Worm (Caenorhabditis elegans): ENCODE results near the gene fbxa-106.

Gene fbxa-106

ce11 chrV:18085150-18085833 lies at the start of gene fbxa-106:
Gene fbxa-106 (minus strand): TSS chrV:18085200.
- TF ChIP-seq nhr-2 (tag; optimal IDR thresholded peaks at IDR 0.05) (no peak), ceh-83 (GFP tag; optimal IDR thresholded peaks at IDR 0.05) (no peak), unc-39 (tag; optimal IDR thresholded peaks at IDR 0.05) (no peak), flh-1 (GFP tag; optimal IDR thresholded peaks at IDR 0.05) (no peak), ztf-11 (tag; optimal IDR thresholded peaks at IDR 0.05) (no peak), elt-1 (tag; optimal IDR thresholded peaks at IDR 0.05; ENCODE audit: borderline replicate concordance, insufficient read depth) (no peak), ces-1 (GFP tag; optimal IDR thresholded peaks at IDR 0.05) (no peak), mab-5 (tag; optimal IDR thresholded peaks at IDR 0.05) (no peak), unc-62 (GFP tag; optimal IDR thresholded peaks at IDR 0.05) (no peak), zip-8 (tag; optimal IDR thresholded peaks at IDR 0.05) (no peak), tbx-8 (GFP tag; optimal IDR thresholded peaks at IDR 0.05) (no peak), hlh-1 (tag; optimal IDR thresholded peaks at IDR 0.05) (no peak), blmp-1 (tag; optimal IDR thresholded peaks at IDR 0.05) (no peak), nhr-12 (tag; optimal IDR thresholded peaks at IDR 0.05) (no peak)

ce11 chrV:18134378-18134777 lies 49.4 kb upstream of the fbxa-106 start, which contains the start of gene Y37H2A.7:
Gene Y37H2A.7 (minus strand): TSS chrV:18134478.
- TF ChIP-seq nhr-12 (tag; optimal IDR thresholded peaks at IDR 0.05): no peak
- TF ChIP-seq lin-13 (tag; optimal IDR thresholded peaks at IDR 0.05): no peak
- no peak for TF ChIP-seq sem-2 (GFP tag; optimal IDR thresholded peaks at IDR 0.05)
- no peak for TF ChIP-seq ham-2 (GFP tag; optimal IDR thresholded peaks at IDR 0.05)
- no peak for TF ChIP-seq tbx-8 (GFP tag; optimal IDR thresholded peaks at IDR 0.05)
- no peak for TF ChIP-seq nhr-2 (tag; optimal IDR thresholded peaks at IDR 0.05)
- no peak for TF ChIP-seq sptf-1 (tag; optimal IDR thresholded peaks at IDR 0.05)
- no peak for TF ChIP-seq ces-1 (GFP tag; optimal IDR thresholded peaks at IDR 0.05)
- TF ChIP-seq nhr-237 (tag; optimal IDR thresholded peaks at IDR 0.05): no peak
- no peak for TF ChIP-seq nhr-28 (tag; optimal IDR thresholded peaks at IDR 0.05)
- TF ChIP-seq pha-4 (tag; optimal IDR thresholded peaks at IDR 0.05): no peak
- no peak for TF ChIP-seq unc-120 (tag; optimal IDR thresholded peaks at IDR 0.05; ENCODE audit: poor library complexity, severe bottlenecking)

- TF ChIP-seq hlh-1 (tag; optimal IDR thresholded peaks at IDR 0.05): no peak
- no peak for TF ChIP-seq unc-120 (tag; optimal IDR thresholded peaks at IDR 0.05; ENCODE audit: poor library complexity, severe bottlenecking)
- no peak for TF ChIP-seq mls-2 (tag; optimal IDR thresholded peaks at IDR 0.05)
- TF ChIP-seq unc-62 (GFP tag; optimal IDR thresholded peaks at IDR 0.05): no peak
- TF ChIP-seq lin-32 (GFP tag; optimal IDR thresholded peaks at IDR 0.05): no peak
- no peak for TF ChIP-seq nhr-76 (tag; optimal IDR thresholded peaks at IDR 0.05)
- TF ChIP-seq M03D4.4 (tag; optimal IDR thresholded peaks at IDR 0.05): no peak
- no peak for TF ChIP-seq ham-2 (GFP tag; optimal IDR thresholded peaks at IDR 0.05)
- no peak for TF ChIP-seq nhr-28 (tag; optimal IDR thresholded peaks at IDR 0.05)
- no peak for TF ChIP-seq ceh-83 (GFP tag; optimal IDR thresholded peaks at IDR 0.05)
- TF ChIP-seq nhr-2 (tag; optimal IDR thresholded peaks at IDR 0.05): no peak
- TF ChIP-seq sem-2 (GFP tag; optimal IDR thresholded peaks at IDR 0.05): no peak
- no peak for TF ChIP-seq lsy-2 (tag; optimal IDR thresholded peaks at IDR 0.05)
- no peak for TF ChIP-seq lin-13 (tag; optimal IDR thresholded peaks at IDR 0.05)
- no peak for TF ChIP-seq pha-4 (tag; optimal IDR thresholded peaks at IDR 0.05)
- no peak for TF ChIP-seq ceh-43 (GFP tag; optimal IDR thresholded peaks at IDR 0.05)
- TF ChIP-seq elt-3 (tag; optimal IDR thresholded peaks at IDR 0.05): no peak
- no peak for TF ChIP-seq mep-1 (tag; optimal IDR thresholded peaks at IDR 0.05)
- no peak for TF ChIP-seq sptf-1 (tag; optimal IDR thresholded peaks at IDR 0.05)
These were observed 48.2 kb upstream of the fbxa-106 start, which contains the start of gene Y37H2A.18 for ce11 chrV:18133177-18133576. Gene Y37H2A.18 (minus strand): TSS chrV:18133277.

ce11 chrV:18131049-18131448 lies 46.0 kb upstream of the fbxa-106 start, which contains the start of gene Y37H2A.12:
Gene Y37H2A.12 (minus strand): TSS chrV:18131129.
- no peak for TF ChIP-seq ceh-43 (GFP tag; optimal IDR thresholded peaks at IDR 0.05)
- no peak for TF ChIP-seq mls-2 (tag; optimal IDR thresholded peaks at IDR 0.05)
- no peak for TF ChIP-seq nhr-76 (tag; optimal IDR thresholded peaks at IDR 0.05)
- no peak for TF ChIP-seq M03D4.4 (tag; optimal IDR thresholded peaks at IDR 0.05)
- no peak for TF ChIP-seq ham-2 (GFP tag; optimal IDR thresholded peaks at IDR 0.05)
- TF ChIP-seq bed-3 (GFP tag; optimal IDR thresholded peaks at IDR 0.05): no peak

- no peak for TF ChIP-seq unc-62 (GFP tag; optimal IDR thresholded peaks at IDR 0.05)
- no peak for TF ChIP-seq M03D4.4 (tag; optimal IDR thresholded peaks at IDR 0.05)
- no peak for TF ChIP-seq elt-3 (tag; optimal IDR thresholded peaks at IDR 0.05)
- no peak for TF ChIP-seq nhr-237 (tag; optimal IDR thresholded peaks at IDR 0.05)
- no peak for TF ChIP-seq cnd-1 (tag; optimal IDR thresholded peaks at IDR 0.05)
- TF ChIP-seq sem-2 (GFP tag; optimal IDR thresholded peaks at IDR 0.05): no peak
- no peak for TF ChIP-seq mab-5 (tag; optimal IDR thresholded peaks at IDR 0.05)
- TF ChIP-seq lsy-2 (tag; optimal IDR thresholded peaks at IDR 0.05): no peak
- no peak for TF ChIP-seq lin-13 (tag; optimal IDR thresholded peaks at IDR 0.05)
- TF ChIP-seq elt-1 (tag; optimal IDR thresholded peaks at IDR 0.05; ENCODE audit: borderline replicate concordance, insufficient read depth): no peak
These were observed 43.5 kb upstream of the fbxa-106 start for ce11 chrV:18128545-18128944.
